Worm (Caenorhabditis elegans) whole organism, L4 larva: ENCODE results near the gene sec-16A.2.

Source experiments
- ama-1 ChIP-seq: fragments of 150-350 bp; optimal IDR thresholded peaks from 2 replicates; lab custom pipeline; 2014; ENCODE audit warnings: inconsistent platforms, mixed read lengths
- daf-8 ChIP-seq: fragments of 200-800 bp; sonication (Bioruptor generic); IDR thresholded peaks from 2 replicates; pipeline ENCODE4 v1.3.6; 2022; ENCODE audit warnings: missing genetic modification characterization, missing compliant biosample characterization
- jun-1 ChIP-seq: fragments of 150-350 bp; optimal IDR thresholded peaks from 2 replicates; lab custom pipeline; 2014; ENCODE audit warnings: missing biosample characterization, missing genetic modification reagents, missing genetic modification characterization
- mdl-1 ChIP-seq, 2 experiments: fragments of 150-350 bp in 1 of 2; sonication (generic microtip) in 1 of 2; optimal IDR thresholded peaks; 2 replicates each; lab custom pipeline; 2014 to 2017; ENCODE audit warnings: missing biosample characterization in 2 of 2, missing genetic modification characterization in 2 of 2
- mxl-2 ChIP-seq: fragments of 200-800 bp; sonication (Bioruptor generic); conservative IDR thresholded peaks from 2 replicates; pipeline ENCODE4 v1.3.6; 2022; ENCODE audit warnings: missing genetic modification reagents, missing genetic modification characterization, missing compliant biosample characterization
- skn-1 ChIP-seq: fragments of 150-350 bp; optimal IDR thresholded peaks from 2 replicates; lab custom pipeline; 2014; ENCODE audit warnings: missing biosample characterization, missing genetic modification characterization
- unc-62 ChIP-seq, 3 experiments: fragments of 150-350 bp in 1 of 3; sonication (generic microtip); optimal IDR thresholded peaks in 2 of 3; peaks in 1 of 3; 1 replicate in 1 of 3; 2 replicates in 2 of 3; lab custom pipeline; 2014 to 2017; ENCODE audit warnings: missing biosample characterization in 3 of 3, missing genetic modification characterization in 3 of 3, missing genetic modification reagents in 3 of 3, missing genotype in 1 of 3

- TF ChIP-seq skn-1 (tag; lab: Kevin White, UChicago) = no peak
- TF ChIP-seq unc-62 (GFP tag; optimal IDR thresholded peaks at IDR 0.05 in 1 of 2; lab: Kevin White, UChicago) = no peak
- TF ChIP-seq unc-62 (tag; optimal IDR thresholded peaks at IDR 0.05; lab: Kevin White, UChicago) = no peak
- no peak for TF ChIP-seq ama-1
- no peak for TF ChIP-seq daf-8 (GFP tag; lab: Robert Waterston, UW)
- no peak for TF ChIP-seq mxl-2 (GFP tag; lab: Robert Waterston, UW)
- TF ChIP-seq mdl-1 (tag; optimal IDR thresholded peaks at IDR 0.05; lab: Kevin White, UChicago) = no peak
- no peak for TF ChIP-seq jun-1 (tag; lab: Kevin White, UChicago)
These were observed 10.1 kb upstream of the sec-16A.2 start for ce11 chrX:8276984-8277383.
